Worm (Caenorhabditis elegans): ENCODE measurements around the gene sru-28.

The sru-28 gene

ce11 chrV:1505995-1506394 is at the start of gene sru-28:
Gene sru-28, plus strand, starts transcription at chrV:1506295.
- TF ChIP-seq sem-2 (GFP tag; optimal IDR thresholded peaks at IDR 0.05) = no peak
- TF ChIP-seq nhr-76 (tag; optimal IDR thresholded peaks at IDR 0.05) = no peak
- TF ChIP-seq pha-4 (tag; optimal IDR thresholded peaks at IDR 0.05) = no peak
- TF ChIP-seq ztf-11 (tag; optimal IDR thresholded peaks at IDR 0.05) = no peak
- TF ChIP-seq nhr-28 (tag; optimal IDR thresholded peaks at IDR 0.05) = no peak
- TF ChIP-seq ceh-39 (tag; optimal IDR thresholded peaks at IDR 0.05) = no peak
- TF ChIP-seq sptf-1 (tag; optimal IDR thresholded peaks at IDR 0.05) = no peak
- no peak for TF ChIP-seq mab-5 (tag; optimal IDR thresholded peaks at IDR 0.05)
- TF ChIP-seq lin-13 (tag; optimal IDR thresholded peaks at IDR 0.05) = no peak
- no peak for TF ChIP-seq nhr-2 (tag; optimal IDR thresholded peaks at IDR 0.05)
- TF ChIP-seq unc-39 (tag; optimal IDR thresholded peaks at IDR 0.05) = no peak
- no peak for TF ChIP-seq ces-1 (GFP tag; optimal IDR thresholded peaks at IDR 0.05)
- no peak for TF ChIP-seq elt-3 (tag; optimal IDR thresholded peaks at IDR 0.05)
- TF ChIP-seq drap-1 (GFP tag; optimal IDR thresholded peaks at IDR 0.05) = no peak
- TF ChIP-seq M03D4.4 (tag; optimal IDR thresholded peaks at IDR 0.05) = no peak
- no peak for TF ChIP-seq cnd-1 (tag; optimal IDR thresholded peaks at IDR 0.05)

- TF ChIP-seq hlh-1 (tag; optimal IDR thresholded peaks at IDR 0.05) (no peak), zip-8 (tag; optimal IDR thresholded peaks at IDR 0.05) (no peak), ztf-11 (tag; optimal IDR thresholded peaks at IDR 0.05) (no peak), unc-120 (tag; optimal IDR thresholded peaks at IDR 0.05; ENCODE audit: poor library complexity, severe bottlenecking) (no peak), drap-1 (GFP tag; optimal IDR thresholded peaks at IDR 0.05) (no peak), lsy-2 (tag; optimal IDR thresholded peaks at IDR 0.05) (no peak), ceh-39 (tag; optimal IDR thresholded peaks at IDR 0.05) (no peak), ceh-43 (GFP tag; optimal IDR thresholded peaks at IDR 0.05) (no peak), nhr-28 (tag; optimal IDR thresholded peaks at IDR 0.05) (no peak), tbx-8 (GFP tag; optimal IDR thresholded peaks at IDR 0.05) (no peak), unc-39 (tag; optimal IDR thresholded peaks at IDR 0.05) (no peak)
Measured at ce11 chrV:1456614-1457013, 49.5 kb upstream of the sru-28 start.

ce11 chrV:1459374-1459926 is 46.6 kb upstream of the sru-28 start:
- TF ChIP-seq nhr-237 (tag; optimal IDR thresholded peaks at IDR 0.05) (no peak), nhr-28 (tag; optimal IDR thresholded peaks at IDR 0.05) (no peak), lsy-2 (tag; optimal IDR thresholded peaks at IDR 0.05) (no peak), flh-1 (GFP tag; optimal IDR thresholded peaks at IDR 0.05) (no peak), elt-1 (tag; optimal IDR thresholded peaks at IDR 0.05; ENCODE audit: borderline replicate concordance, insufficient read depth) (no peak), snpc-4 (tag; optimal IDR thresholded peaks at IDR 0.05) (no peak), cnd-1 (tag; optimal IDR thresholded peaks at IDR 0.05) (no peak), ces-1 (GFP tag; optimal IDR thresholded peaks at IDR 0.05) (no peak), lin-32 (GFP tag; optimal IDR thresholded peaks at IDR 0.05) (no peak), nhr-2 (tag; optimal IDR thresholded peaks at IDR 0.05) (no peak), pha-4 (tag; optimal IDR thresholded peaks at IDR 0.05) (no peak), nhr-76 (tag; optimal IDR thresholded peaks at IDR 0.05) (no peak), unc-120 (tag; optimal IDR thresholded peaks at IDR 0.05; ENCODE audit: poor library complexity, severe bottlenecking) (no peak), hlh-1 (tag; optimal IDR thresholded peaks at IDR 0.05) (no peak), zip-8 (tag; optimal IDR thresholded peaks at IDR 0.05) (no peak), sem-2 (GFP tag; optimal IDR thresholded peaks at IDR 0.05) (no peak), sptf-1 (tag; optimal IDR thresholded peaks at IDR 0.05) (no peak), elt-3 (tag; optimal IDR thresholded peaks at IDR 0.05) (no peak)

ce11 chrV:1460069-1460468 is 46.0 kb upstream of the sru-28 start, which contains the start of gene hacd-1:
Gene hacd-1, plus strand, starts transcription at chrV:1460369.
- TF ChIP-seq nhr-28 (tag; optimal IDR thresholded peaks at IDR 0.05) = no peak
- no peak for TF ChIP-seq hlh-1 (tag; optimal IDR thresholded peaks at IDR 0.05)
- no peak for TF ChIP-seq tbx-8 (GFP tag; optimal IDR thresholded peaks at IDR 0.05)
- TF ChIP-seq mls-2 (tag; optimal IDR thresholded peaks at IDR 0.05) = no peak
- no peak for TF ChIP-seq lin-32 (GFP tag; optimal IDR thresholded peaks at IDR 0.05)
- no peak for TF ChIP-seq zip-8 (tag; optimal IDR thresholded peaks at IDR 0.05)
- TF ChIP-seq elt-1 (tag; optimal IDR thresholded peaks at IDR 0.05; ENCODE audit: borderline replicate concordance, insufficient read depth) = no peak
- no peak for TF ChIP-seq unc-62 (GFP tag; optimal IDR thresholded peaks at IDR 0.05)
- no peak for TF ChIP-seq lsy-2 (tag; optimal IDR thresholded peaks at IDR 0.05)
- TF ChIP-seq M03D4.4 (tag; optimal IDR thresholded peaks at IDR 0.05) = no peak
- no peak for TF ChIP-seq bed-3 (GFP tag; optimal IDR thresholded peaks at IDR 0.05)
- TF ChIP-seq nhr-237 (tag; optimal IDR thresholded peaks at IDR 0.05) = no peak
- no peak for TF ChIP-seq sem-2 (GFP tag; optimal IDR thresholded peaks at IDR 0.05)
- no peak for TF ChIP-seq lin-13 (tag; optimal IDR thresholded peaks at IDR 0.05)
- TF ChIP-seq ceh-43 (GFP tag; optimal IDR thresholded peaks at IDR 0.05) = no peak
- no peak for TF ChIP-seq mab-5 (tag; optimal IDR thresholded peaks at IDR 0.05)
- TF ChIP-seq ceh-39 (tag; optimal IDR thresholded peaks at IDR 0.05) = no peak
